Fruit fly (Drosophila melanogaster) whole organism, embryonic: ENCODE measurements around the gene CG7239.
A peak's percentile ranks its signal among the peaks of the same experiment; 100 is the strongest.

Experiments used
- Antp ChIP-seq: fragments of 200-800 bp; sonication (Bioruptor generic); optimal IDR thresholded peaks from 3 replicates; lab custom pipeline; 2016; ENCODE audit warnings: missing biosample characterization, missing genetic modification characterization
- Atf3 ChIP-seq: fragments of 200-800 bp; sonication (Bioruptor generic); optimal IDR thresholded peaks from 3 replicates; lab custom pipeline; 2016; ENCODE audit warnings: missing biosample characterization, missing genetic modification characterization
- CG12942 ChIP-seq: fragments of 200-800 bp; sonication (Bioruptor generic); optimal IDR thresholded peaks from 3 replicates; lab custom pipeline; 2016; ENCODE audit warnings: missing biosample characterization, missing genetic modification characterization
- CG13624 ChIP-seq: fragments of 200-800 bp; sonication (Bioruptor generic); optimal IDR thresholded peaks from 2 replicates; lab custom pipeline; 2016; ENCODE audit warnings: missing biosample characterization, missing genetic modification characterization
- CG17612 ChIP-seq: fragments of 200-800 bp; sonication (Bioruptor generic); IDR thresholded peaks from 2 replicates; pipeline ENCODE4 v1.3.6; 2022; ENCODE audit warnings: missing biosample characterization, missing genetic modification characterization
- CG18011 ChIP-seq: fragments of 200-800 bp; sonication (Bioruptor generic); optimal IDR thresholded peaks from 2 replicates; lab custom pipeline; 2017; ENCODE audit warnings: missing biosample characterization, missing genetic modification characterization, mild to moderate bottlenecking, moderate library complexity, missing genotype
- CG3726 ChIP-seq: fragments of 200-800 bp; sonication (Bioruptor generic); IDR thresholded peaks from 3 replicates; pipeline ENCODE4, ENCODE4 v1.3.6; 2022; ENCODE audit warnings: missing biosample characterization, missing genetic modification characterization
- CG3995 ChIP-seq: fragments of 200-800 bp; sonication (Bioruptor generic); optimal IDR thresholded peaks from 3 replicates; lab custom pipeline; 2016; ENCODE audit warnings: missing biosample characterization, missing genetic modification characterization
- CG42726 ChIP-seq: fragments of 200-800 bp; sonication (Bioruptor generic); IDR thresholded peaks from 2 replicates; pipeline ENCODE4 v1.3.6; 2022; ENCODE audit warnings: missing biosample characterization, missing genetic modification characterization; ENCODE audit not compliant: partially characterized antibody
- CG43689 ChIP-seq: fragments of 200-800 bp; sonication (Bioruptor generic); IDR thresholded peaks from 2 replicates; pipeline ENCODE4 v1.3.6; 2022; ENCODE audit warnings: missing biosample characterization, missing genetic modification characterization
- CG4424 ChIP-seq: fragments of 200-800 bp; sonication (Bioruptor generic); optimal IDR thresholded peaks from 3 replicates; lab custom pipeline; 2016; ENCODE audit warnings: missing biosample characterization, missing genetic modification characterization
- CG4730 ChIP-seq: fragments of 200-800 bp; sonication (Bioruptor generic); IDR thresholded peaks from 2 replicates; pipeline ENCODE4 v1.3.6; 2022; ENCODE audit warnings: missing biosample characterization, missing genetic modification characterization
- CG7987 ChIP-seq: fragments of 200-800 bp; sonication (Bioruptor generic); optimal IDR thresholded peaks from 2 replicates; lab custom pipeline; 2018; ENCODE audit warnings: missing biosample characterization, mild to moderate bottlenecking, missing genetic modification characterization, moderate library complexity
- CG9932 ChIP-seq: fragments of 200-800 bp; sonication (Bioruptor generic); IDR thresholded peaks from 2 replicates; pipeline ENCODE4 v1.3.6; 2022; ENCODE audit warnings: missing biosample characterization, missing genetic modification characterization
- D ChIP-seq, 2 experiments: fragments of 200-800 bp in 1 of 2; fragments of >200 bp in 1 of 2; sonication (Bioruptor generic) in 1 of 2; optimal IDR thresholded peaks; 2 replicates in 1 of 2; 3 replicates in 1 of 2; lab custom pipeline; 2017; ENCODE audit warnings: mild to moderate bottlenecking in 1 of 2, missing biosample characterization in 1 of 2, missing genetic modification characterization in 1 of 2, missing genetic modification reagents in 1 of 2
- Doc2 ChIP-seq: fragments of 200-800 bp; sonication (Bioruptor generic); IDR thresholded peaks from 2 replicates; pipeline ENCODE4 v1.3.6; 2022; ENCODE audit warnings: missing biosample characterization, missing genetic modification characterization
- E2f2 ChIP-seq: fragments of 200-800 bp; sonication (Bioruptor generic); IDR thresholded peaks from 2 replicates; pipeline ENCODE4 v1.3.6; 2022; ENCODE audit warnings: missing biosample characterization, missing genetic modification characterization
- Eip74EF ChIP-seq, 2 experiments: fragments of 200-800 bp in 1 of 2; fragments of >200 bp in 1 of 2; sonication (Bioruptor generic) in 1 of 2; optimal IDR thresholded peaks; 2 replicates each; lab custom pipeline; 2017 to 2019; ENCODE audit warnings: missing biosample characterization in 2 of 2, missing genetic modification characterization in 2 of 2, mild to moderate bottlenecking in 1 of 2, moderate library complexity in 1 of 2
- H2.0 ChIP-seq: fragments of 200-800 bp; sonication (Bioruptor generic); IDR thresholded peaks from 2 replicates; pipeline ENCODE4 v1.3.6; 2022; ENCODE audit warnings: missing biosample characterization, missing genetic modification characterization
- Hand ChIP-seq: fragments of 200-800 bp; sonication (Bioruptor generic); optimal IDR thresholded peaks from 2 replicates; lab custom pipeline; 2017; ENCODE audit warnings: mild to moderate bottlenecking, missing biosample characterization, missing genetic modification reagents, missing genetic modification characterization
- Hey ChIP-seq: fragments of 200-800 bp; sonication (Bioruptor generic); optimal IDR thresholded peaks from 3 replicates; lab custom pipeline; 2018; ENCODE audit warnings: missing biosample characterization, mild to moderate bottlenecking, missing genetic modification characterization
- Hmx ChIP-seq: fragments of 200-800 bp; sonication (Bioruptor generic); optimal IDR thresholded peaks from 2 replicates; lab custom pipeline; 2016; ENCODE audit warnings: missing biosample characterization, missing genetic modification characterization
- Kr ChIP-seq: fragments of 200-800 bp; sonication (Bioruptor generic); optimal IDR thresholded peaks from 2 replicates; lab custom pipeline; 2017; ENCODE audit warnings: missing biosample characterization, mild to moderate bottlenecking, missing genetic modification characterization
- Mes4 ChIP-seq: fragments of 200-800 bp; sonication (Bioruptor generic); optimal IDR thresholded peaks from 2 replicates; lab custom pipeline; 2016; ENCODE audit warnings: missing biosample characterization, missing genetic modification characterization
- Myb ChIP-seq: fragments of 200-800 bp; sonication (Bioruptor generic); optimal IDR thresholded peaks from 2 replicates; lab custom pipeline; 2016; ENCODE audit warnings: missing biosample characterization, missing genetic modification characterization
- NC2β ChIP-seq: fragments of 200-800 bp; sonication (Bioruptor generic); optimal IDR thresholded peaks from 2 replicates; lab custom pipeline; 2016; ENCODE audit warnings: missing biosample characterization, missing genetic modification characterization
- chn ChIP-seq: fragments of 200-800 bp; sonication (Bioruptor generic); optimal IDR thresholded peaks from 2 replicates; lab custom pipeline; 2016; ENCODE audit warnings: missing biosample characterization, missing genetic modification characterization
- dimm ChIP-seq: fragments of 200-800 bp; sonication (Bioruptor generic); IDR thresholded peaks from 2 replicates; pipeline ENCODE4 v1.3.6; 2022; ENCODE audit warnings: missing biosample characterization, missing genetic modification characterization
- emc ChIP-seq: fragments of 200-800 bp; sonication (Bioruptor generic); optimal IDR thresholded peaks from 2 replicates; lab custom pipeline; 2016; ENCODE audit warnings: missing biosample characterization, missing genetic modification characterization
- eve ChIP-seq, 2 experiments: fragments of >200 bp; optimal IDR thresholded peaks; 2 replicates each; lab custom pipeline; 2017; ENCODE audit warnings: missing biosample characterization in 2 of 2, missing genetic modification characterization in 2 of 2
- fd3F ChIP-seq: fragments of 200-800 bp; sonication (Bioruptor generic); optimal IDR thresholded peaks from 2 replicates; lab custom pipeline; 2018; ENCODE audit warnings: missing biosample characterization, mild to moderate bottlenecking, missing genetic modification characterization, moderate library complexity
- gro ChIP-seq: fragments of 200-800 bp; sonication (Bioruptor generic); optimal IDR thresholded peaks from 2 replicates; lab custom pipeline; 2016; ENCODE audit warnings: missing biosample characterization, missing genetic modification characterization
- hth ChIP-seq: fragments of >200 bp; optimal IDR thresholded peaks from 2 replicates; lab custom pipeline; 2017; ENCODE audit warnings: inconsistent platforms
- ind ChIP-seq: fragments of 200-800 bp; sonication (Bioruptor generic); optimal IDR thresholded peaks from 3 replicates; lab custom pipeline; 2016; ENCODE audit warnings: missing biosample characterization, missing genetic modification characterization
- kah ChIP-seq: fragments of 200-800 bp; sonication (Bioruptor generic); optimal IDR thresholded peaks from 2 replicates; lab custom pipeline; 2018; ENCODE audit warnings: missing biosample characterization, mild to moderate bottlenecking, missing genetic modification characterization
- kay ChIP-seq: fragments of 200-800 bp; sonication (Bioruptor generic); optimal IDR thresholded peaks from 2 replicates; lab custom pipeline; 2016; ENCODE audit warnings: missing biosample characterization, missing genetic modification characterization
- maf-S ChIP-seq: fragments of 200-800 bp; sonication (Bioruptor generic); optimal IDR thresholded peaks from 2 replicates; lab custom pipeline; 2016; ENCODE audit warnings: missing biosample characterization, missing genetic modification characterization
- mld ChIP-seq: fragments of 200-800 bp; sonication (Bioruptor generic); IDR thresholded peaks from 3 replicates; pipeline ENCODE4 v1.3.6; 2022; ENCODE audit warnings: missing biosample characterization, missing genetic modification characterization; ENCODE audit not compliant: partially characterized antibody
- pnt ChIP-seq: fragments of 200-800 bp; sonication (Bioruptor generic); optimal IDR thresholded peaks from 3 replicates; lab custom pipeline; 2016; ENCODE audit warnings: missing biosample characterization, missing genetic modification characterization
- salm ChIP-seq: fragments of 200-800 bp; sonication (Bioruptor generic); optimal IDR thresholded peaks from 2 replicates; lab custom pipeline; 2018; ENCODE audit warnings: missing biosample characterization, mild to moderate bottlenecking, missing genetic modification characterization
- sima ChIP-seq: fragments of 200-800 bp; sonication (Bioruptor generic); optimal IDR thresholded peaks from 2 replicates; lab custom pipeline; 2016; ENCODE audit warnings: missing biosample characterization, missing genetic modification characterization
- tgo ChIP-seq: fragments of 200-800 bp; sonication (Bioruptor generic); IDR thresholded peaks from 3 replicates; pipeline ENCODE4 v1.3.6; 2022; ENCODE audit warnings: missing biosample characterization, missing genetic modification characterization
- tio ChIP-seq: fragments of 200-800 bp; sonication (Bioruptor generic); optimal IDR thresholded peaks from 2 replicates; lab custom pipeline; 2017; ENCODE audit warnings: missing biosample characterization, missing genetic modification characterization, inconsistent platforms
- unpg ChIP-seq: fragments of 200-800 bp; sonication (Bioruptor generic); optimal IDR thresholded peaks from 3 replicates; lab custom pipeline; 2018; ENCODE audit warnings: missing biosample characterization, mild to moderate bottlenecking, missing genetic modification characterization, moderate library complexity

CG7239 gene

dm6 chr2L:5797977-5798376 is 4.0 kb upstream of the CG7239 start (continued):
- TF ChIP-seq Hey (tag; lab: Kevin White, UChicago) (no peak), Myb (GFP tag; lab: Kevin White, UChicago) (no peak), mld (GFP tag; lab: Robert Waterston, UW) (no peak), emc (GFP tag; lab: Kevin White, UChicago) (no peak), Antp (no peak), maf-S (GFP tag; lab: Kevin White, UChicago) (no peak), CG9932 (GFP tag; lab: Robert Waterston, UW) (no peak), CG4730 (no peak), Doc2 (GFP tag; lab: Robert Waterston, UW) (no peak), eve (GFP tag; optimal IDR thresholded peaks at IDR 0.05; lab: Kevin White, UChicago) (no peak), D (optimal IDR thresholded peaks at IDR 0.05; lab: Kevin White, UChicago) (no peak), D (GFP tag; optimal IDR thresholded peaks at IDR 0.05; lab: Kevin White, UChicago) (no peak), Mes4 (GFP tag; lab: Kevin White, UChicago) (no peak), unpg (GFP tag; lab: Kevin White, UChicago) (peak; percentile 73), ind (GFP tag; lab: Kevin White, UChicago) (no peak), gro (GFP tag; lab: Kevin White, UChicago) (peak; percentile 49), hth (no peak), CG13624 (GFP tag; lab: Kevin White, UChicago) (peak; percentile 42), kah (GFP tag; lab: Kevin White, UChicago) (no peak), dimm (GFP tag; lab: Robert Waterston, UW) (no peak), Atf3 (no peak), E2f2 (GFP tag; lab: Robert Waterston, UW) (0 out of 2 replicates have a peak, but pooled peaks have one; percentile 29), CG17612 (GFP tag; lab: Robert Waterston, UW) (no peak), H2.0 (no peak), Hmx (GFP tag; lab: Kevin White, UChicago) (no peak), Eip74EF (GFP tag; optimal IDR thresholded peaks at IDR 0.05; lab: Kevin White, UChicago) (no peak), CG18011 (GFP tag; lab: Kevin White, UChicago) (peak; percentile 57), chn (no peak), CG4424 (GFP tag; lab: Kevin White, UChicago) (peak; percentile 6), CG12942 (GFP tag; lab: Kevin White, UChicago) (no peak), salm (tag; lab: Kevin White, UChicago) (peak; percentile 3), tio (peak; percentile 25), CG3995 (GFP tag; lab: Kevin White, UChicago) (no peak), CG7987 (GFP tag; lab: Kevin White, UChicago) (peak; percentile 73), sima (GFP tag; lab: Kevin White, UChicago) (no peak), CG43689 (no peak), fd3F (peak; percentile 93), CG42726 (no peak), CG3726 (GFP tag; lab: Robert Waterston, UW) (no peak), kay (GFP tag; lab: Kevin White, UChicago) (no peak), tgo (peak; percentile 15; the same call in 1 of the 3 replicates), pnt (GFP tag; lab: Kevin White, UChicago) (no peak), Hand (peak; percentile 33), NC2β (no peak), Kr (GFP tag; lab: Kevin White, UChicago) (no peak)
